Worm (Caenorhabditis elegans): ENCODE measurements around the gene lact-7.

lact-7 gene

ce11 chrX:11791364-11792221, 32.7 kb downstream of the lact-7 start:
- TF ChIP-seq die-1 (tag; optimal IDR thresholded peaks at IDR 0.05), result no peak
- TF ChIP-seq Y56A3A.18 (GFP tag; IDR thresholded peaks at IDR 0.05), result 0 out of 2 replicates have a peak, but pooled peaks have one; percentile 36
- TF ChIP-seq ets-4 (GFP tag; optimal IDR thresholded peaks at IDR 0.05), result peak; percentile 76
- peak; percentile 64 for TF ChIP-seq unc-62 (GFP tag; optimal IDR thresholded peaks at IDR 0.05)
- 0 out of 2 replicates have a peak, but pooled peaks have one; percentile 25 for TF ChIP-seq nfyb-1 (GFP tag; IDR thresholded peaks at IDR 0.05)
- TF ChIP-seq F52B5.7 (tag; optimal IDR thresholded peaks at IDR 0.05), result no peak
- TF ChIP-seq akir-1 (GFP tag; optimal IDR thresholded peaks at IDR 0.05), result peak; percentile 3
- no peak for TF ChIP-seq snpc-4 (GFP tag; optimal IDR thresholded peaks at IDR 0.05)
- peak in 1 of 4 experiments; percentile 5 for TF ChIP-seq snpc-4 (tag; optimal IDR thresholded peaks at IDR 0.05)
- peak; percentile 59; the same call in 1 of the 2 replicates for TF ChIP-seq Y95B8A.8 (GFP tag; IDR thresholded peaks at IDR 0.05)
- peak; percentile 74 for TF ChIP-seq zfh-2 (GFP tag; conservative IDR thresholded peaks at IDR 0.05)
- peak; percentile 7 for TF ChIP-seq madf-10 (tag; optimal IDR thresholded peaks at IDR 0.05)
- peak in 1 of 2 experiments; percentile 61 for TF ChIP-seq let-607 (tag; optimal IDR thresholded peaks at IDR 0.05)
- peak; percentile 62 for TF ChIP-seq nhr-90 (tag; optimal IDR thresholded peaks at IDR 0.05)
- TF ChIP-seq nhr-80 (tag; optimal IDR thresholded peaks at IDR 0.05), result peak; percentile 90
- peak; percentile 98 for TF ChIP-seq cebp-1 (GFP tag; IDR thresholded peaks at IDR 0.05)
- TF ChIP-seq cebp-1 (tag; optimal IDR thresholded peaks at IDR 0.05), result peak; percentile 99
- TF ChIP-seq lin-40 (tag; optimal IDR thresholded peaks at IDR 0.05), result peak; percentile 6
- no peak for TF ChIP-seq ztf-22 (GFP tag; optimal IDR thresholded peaks at IDR 0.05)
- no peak for TF ChIP-seq K11D2.4 (GFP tag; IDR thresholded peaks at IDR 0.05)
- no peak for TF ChIP-seq tlf-1 (GFP tag; optimal IDR thresholded peaks at IDR 0.05)
- 0 out of 2 replicates have a peak, but pooled peaks have one; percentile 6 for TF ChIP-seq egrh-3 (GFP tag; IDR thresholded peaks at IDR 0.05)
- TF ChIP-seq ama-1 (optimal IDR thresholded peaks at IDR 0.05), result peak; percentile 8
- no peak for TF ChIP-seq ama-1 (GFP tag; optimal IDR thresholded peaks at IDR 0.05)

- TF ChIP-seq lin-35 (GFP tag; optimal IDR thresholded peaks at IDR 0.05) (no peak), madf-10 (tag; optimal IDR thresholded peaks at IDR 0.05) (peak; percentile 34), nhr-120 (GFP tag; IDR thresholded peaks at IDR 0.05) (no peak), nhr-90 (tag; optimal IDR thresholded peaks at IDR 0.05) (peak; percentile 12), lin-40 (tag; optimal IDR thresholded peaks at IDR 0.05) (peak; percentile 41), nfyb-1 (GFP tag; IDR thresholded peaks at IDR 0.05) (0 out of 2 replicates have a peak, but pooled peaks have one; percentile 40), let-607 (tag; optimal IDR thresholded peaks at IDR 0.05) (peak; percentile 10 to 60), hsf-1 (GFP tag; IDR thresholded peaks at IDR 0.05) (peak; percentile 76), lin-54 (GFP tag; optimal IDR thresholded peaks at IDR 0.05) (peak; percentile 4), xnd-1 (tag; optimal IDR thresholded peaks at IDR 0.05) (no peak), K11D2.4 (GFP tag; IDR thresholded peaks at IDR 0.05) (peak; percentile 35; the same call in 1 of the 2 replicates), nhr-80 (tag; optimal IDR thresholded peaks at IDR 0.05) (peak; percentile 15), atf-7 (tag; optimal IDR thresholded peaks at IDR 0.05) (peak; percentile 33), Y53G8AR.9 (GFP tag; conservative IDR thresholded peaks at IDR 0.05) (0 out of 2 replicates have a peak, but pooled peaks have one; percentile 30)
Observed at ce11 chrX:11792730-11793129, 33.8 kb downstream of the lact-7 start.

- TF ChIP-seq lin-26 (GFP tag; IDR thresholded peaks at IDR 0.05) (0 out of 2 replicates have a peak, but pooled peaks have one; percentile 46), somi-1 (GFP tag; optimal IDR thresholded peaks at IDR 0.05) (peak; percentile 2), cebp-1 (GFP tag; IDR thresholded peaks at IDR 0.05) (no peak), cebp-1 (tag; optimal IDR thresholded peaks at IDR 0.05) (peak; percentile 71), ceh-91 (GFP tag; IDR thresholded peaks at IDR 0.05) (no peak), tbx-9 (tag; optimal IDR thresholded peaks at IDR 0.05; ENCODE audit: borderline replicate concordance) (no peak), snpc-1.1 (tag; optimal IDR thresholded peaks at IDR 0.05; ENCODE audit: insufficient read depth) (no peak), ztf-18 (tag; optimal IDR thresholded peaks at IDR 0.05) (peak; percentile 7), nhr-179 (tag; optimal IDR thresholded peaks at IDR 0.05) (no peak), ZK185.1 (tag; optimal IDR thresholded peaks at IDR 0.05; ENCODE audit: poor library complexity, severe bottlenecking) (peak; percentile 17), sea-2 (GFP tag; IDR thresholded peaks at IDR 0.05) (no peak), hmg-1.2 (GFP tag; IDR thresholded peaks at IDR 0.05) (peak; percentile 90), Y79H2A.3 (GFP tag; conservative IDR thresholded peaks at IDR 0.05) (no peak), hlh-26 (GFP tag; conservative IDR thresholded peaks at IDR 0.05) (no peak), tbp1 (GFP tag; optimal IDR thresholded peaks at IDR 0.05) (peak; percentile 38)
Observed at ce11 chrX:11798057-11798555, 39.2 kb downstream of the lact-7 start, which contains the start of gene rsd-3. Gene rsd-3 (plus strand): TSS chrX:11798505.
